Worm (Caenorhabditis elegans) whole organism, young adult: ENCODE measurements around the gene srt-16.

Experiments
- Y56A3A.18 ChIP-seq: fragments of 200-800 bp; sonication (Bioruptor generic); IDR thresholded peaks from 2 replicates; pipeline ENCODE4 v1.3.6; 2022; ENCODE audit warnings: missing genetic modification reagents, missing genetic modification characterization, missing compliant biosample characterization
- ZK185.1 ChIP-seq: sonication (generic microtip); optimal IDR thresholded peaks from 2 replicates; lab custom pipeline; 2016; ENCODE audit warnings: mild to moderate bottlenecking, missing genetic modification characterization, missing compliant biosample characterization; ENCODE audit not compliant: poor library complexity, severe bottlenecking
- ama-1 ChIP-seq, 3 experiments: fragments of 150-350 bp in 1 of 3; sonication (generic microtip) in 2 of 3; optimal IDR thresholded peaks; 2 replicates each; lab custom pipeline; 2014 to 2018; ENCODE audit warnings: missing biosample characterization in 2 of 3, missing genetic modification characterization in 2 of 3, missing genetic modification reagents in 2 of 3
- nhr-27 ChIP-seq: fragments of 200-800 bp; sonication (Bioruptor generic); optimal IDR thresholded peaks from 2 replicates; lab custom pipeline; 2018; ENCODE audit warnings: mild to moderate bottlenecking, missing genetic modification characterization, moderate library complexity, missing compliant biosample characterization
- pha-4 ChIP-seq: fragments of 150-350 bp; sonication (generic microtip); optimal IDR thresholded peaks from 2 replicates; lab custom pipeline; 2014; ENCODE audit warnings: missing biosample characterization, missing genetic modification reagents, missing genetic modification characterization
- rcor-1 ChIP-seq: fragments of 200-800 bp; sonication (Bioruptor generic); IDR thresholded peaks from 2 replicates; pipeline ENCODE4 v1.3.6; 2022; ENCODE audit warnings: missing genetic modification reagents, missing genetic modification characterization, missing compliant biosample characterization
- sea-2 ChIP-seq: fragments of 200-800 bp; sonication (Bioruptor generic); IDR thresholded peaks from 2 replicates; pipeline ENCODE4 v1.3.6; 2022; ENCODE audit warnings: missing genetic modification characterization, missing compliant biosample characterization
- snpc-4 ChIP-seq, 5 experiments: fragments of 150-350 bp in 1 of 5; sonication (generic microtip) in 4 of 5; optimal IDR thresholded peaks; 2 replicates each; lab custom pipeline; 2014 to 2018; ENCODE audit warnings: missing genetic modification characterization in 5 of 5, missing biosample characterization in 3 of 5, antibody characterized with exemption in 2 of 5, mild to moderate bottlenecking in 2 of 5, missing compliant biosample characterization in 2 of 5, missing genotype in 2 of 5, moderate library complexity in 2 of 5, missing genetic modification reagents in 1 of 5
- unc-62 ChIP-seq: fragments of 150-350 bp; optimal IDR thresholded peaks from 2 replicates; lab custom pipeline; 2014; ENCODE audit warnings: missing biosample characterization, missing genetic modification reagents, missing genetic modification characterization
- ztf-25 ChIP-seq: fragments of 200-800 bp; sonication (Bioruptor generic); IDR thresholded peaks from 2 replicates; pipeline ENCODE4 v1.3.6; 2022; ENCODE audit warnings: missing genetic modification reagents, missing genetic modification characterization, missing compliant biosample characterization

ce11 chrV:3094351-3094750 is 30.0 kb upstream of the srt-16 start, which contains the start of gene cyp-33C9:
- TF ChIP-seq rcor-1 (GFP tag; lab: Robert Waterston, UW), result no peak
- TF ChIP-seq Y56A3A.18 (GFP tag; lab: Robert Waterston, UW), result no peak
- TF ChIP-seq ZK185.1 (tag; lab: Kevin White, UChicago), result no peak
- TF ChIP-seq unc-62 (GFP tag; lab: Kevin White, UChicago), result no peak
- no peak for TF ChIP-seq ztf-25 (GFP tag; lab: Robert Waterston, UW)
- TF ChIP-seq nhr-27 (tag; lab: Kevin White, UChicago), result no peak
- no peak for TF ChIP-seq snpc-4 (GFP tag; optimal IDR thresholded peaks at IDR 0.05; lab: Kevin White, UChicago)
- no peak for TF ChIP-seq snpc-4 (tag; optimal IDR thresholded peaks at IDR 0.05; lab: Kevin White, UChicago)
- TF ChIP-seq sea-2 (GFP tag; lab: Robert Waterston, UW), result no peak
- no peak for TF ChIP-seq pha-4 (tag; lab: Kevin White, UChicago)
- no peak for TF ChIP-seq ama-1 (optimal IDR thresholded peaks at IDR 0.05; lab: Kevin White, UChicago)
- no peak for TF ChIP-seq ama-1 (GFP tag; optimal IDR thresholded peaks at IDR 0.05; lab: Kevin White, UChicago)
